Worm (Caenorhabditis elegans) whole organism, L4 larva: ENCODE results near the gene eak-3.

Experiments used
- fos-1 ChIP-seq: fragments of 150-350 bp; optimal IDR thresholded peaks from 2 replicates; lab custom pipeline; 2014; ENCODE audit warnings: missing biosample characterization, missing genetic modification characterization
- hlh-11 ChIP-seq: fragments of 200-800 bp; sonication (Bioruptor generic); optimal IDR thresholded peaks from 2 replicates; lab custom pipeline; 2018; ENCODE audit warnings: mild to moderate bottlenecking, missing genetic modification characterization, missing compliant biosample characterization
- nhr-102 ChIP-seq: sonication (generic microtip); optimal IDR thresholded peaks from 2 replicates; lab custom pipeline; 2016; ENCODE audit warnings: mild to moderate bottlenecking, missing genetic modification characterization, moderate library complexity, missing compliant biosample characterization
- nhr-11 ChIP-seq: fragments of 150-350 bp; optimal IDR thresholded peaks from 2 replicates; lab custom pipeline; 2014; ENCODE audit warnings: missing biosample characterization, missing genetic modification characterization
- zip-11 ChIP-seq: fragments of 200-800 bp; sonication (Bioruptor generic); IDR thresholded peaks from 2 replicates; pipeline ENCODE4 v1.3.6; 2022; ENCODE audit warnings: missing genetic modification characterization, missing compliant biosample characterization
- ztf-11 ChIP-seq: fragments of 150-350 bp; optimal IDR thresholded peaks from 2 replicates; lab custom pipeline; 2014; ENCODE audit warnings: missing biosample characterization, missing genetic modification characterization

DNA sequence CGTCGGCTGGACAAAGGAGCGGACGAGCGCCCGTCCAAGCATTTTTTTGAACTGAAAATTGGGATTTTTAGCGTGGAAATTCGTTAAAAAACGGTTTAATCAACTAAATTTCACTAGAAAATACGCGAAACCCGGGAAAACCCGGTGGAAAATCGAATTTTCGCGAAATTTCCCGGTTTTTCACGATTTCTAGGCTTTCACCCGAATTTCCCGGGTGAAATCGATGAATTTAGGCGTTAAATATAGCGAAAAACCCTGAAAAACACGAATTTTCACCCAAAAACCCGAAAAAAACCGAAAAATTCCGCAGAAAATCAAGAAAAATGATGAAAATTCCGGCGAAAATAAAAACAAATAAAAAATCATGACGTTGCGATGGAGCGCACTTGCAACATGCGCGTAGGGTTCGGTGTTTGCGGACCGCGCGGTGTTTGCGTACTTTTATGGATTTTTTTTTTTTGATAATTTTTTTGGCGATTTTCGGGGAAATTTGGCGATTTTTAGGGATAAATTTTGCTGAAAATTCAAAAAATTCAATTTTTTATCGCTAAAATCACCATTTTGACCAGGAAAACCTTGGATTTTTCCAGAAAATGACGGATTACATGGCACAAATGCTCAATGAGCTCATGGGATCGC is 25.7 kb upstream of the eak-3 start, which contains the start of the genes mrpl-45 and Y119D3B.12:
- TF ChIP-seq nhr-102: peak; percentile 54
- no peak for TF ChIP-seq zip-11 (GFP tag; lab: Robert Waterston, UW)
- TF ChIP-seq fos-1 (tag; lab: Kevin White, UChicago): no peak
- TF ChIP-seq ztf-11 (tag; lab: Kevin White, UChicago): no peak
- peak; percentile 22 for TF ChIP-seq nhr-11
- peak; percentile 54 for TF ChIP-seq hlh-11 (tag; lab: Kevin White, UChicago)
